Worm (Caenorhabditis elegans) whole organism, midembryonic: ENCODE results near the gene T14G8.3.

Experiments
- T22C8.4 ChIP-seq: fragments of 200-800 bp; sonication (Bioruptor generic); IDR thresholded peaks from 2 replicates; pipeline ENCODE4 v1.3.6; 2022; ENCODE audit warnings: missing genetic modification characterization, missing compliant biosample characterization
- cog-1 ChIP-seq: sonication (generic microtip); optimal IDR thresholded peaks from 2 replicates; lab custom pipeline; 2016; ENCODE audit warnings: missing genetic modification characterization, missing compliant biosample characterization
- flt-1 ChIP-seq: fragments of 200-800 bp; sonication (Bioruptor generic); IDR thresholded peaks from 2 replicates; pipeline ENCODE4 v1.3.6; 2022; ENCODE audit warnings: missing genetic modification characterization, missing compliant biosample characterization
- klf-2 ChIP-seq: fragments of 200-800 bp; sonication (Bioruptor generic); conservative IDR thresholded peaks from 2 replicates; pipeline ENCODE4 v1.3.6; 2022; ENCODE audit warnings: missing genetic modification reagents, missing genetic modification characterization, missing compliant biosample characterization
- med-1 ChIP-seq: sonication (generic microtip); optimal IDR thresholded peaks from 2 replicates; lab custom pipeline; 2017; ENCODE audit warnings: missing genetic modification characterization, mild to moderate bottlenecking, missing compliant biosample characterization, antibody characterized with exemption, missing genetic modification reagents; ENCODE audit not compliant: insufficient read depth
- ref-1 ChIP-seq: fragments of 200-800 bp; sonication (Bioruptor generic); conservative IDR thresholded peaks from 2 replicates; pipeline ENCODE4 v1.3.6; 2022; ENCODE audit warnings: missing genetic modification reagents, missing genetic modification characterization, missing compliant biosample characterization
- tab-1 ChIP-seq: fragments of 200-800 bp; sonication (Bioruptor generic); IDR thresholded peaks from 2 replicates; pipeline ENCODE4 v1.3.6; 2022; ENCODE audit warnings: missing genetic modification characterization, missing compliant biosample characterization
- ztf-23 ChIP-seq: fragments of 200-800 bp; sonication (Bioruptor generic); IDR thresholded peaks from 2 replicates; pipeline ENCODE4 v1.3.6; 2022; ENCODE audit warnings: missing genetic modification reagents, missing genetic modification characterization, missing compliant biosample characterization
- ztf-29 ChIP-seq: fragments of 200-800 bp; sonication (Bioruptor generic); IDR thresholded peaks from 2 replicates; pipeline ENCODE4 v1.3.6; 2022; ENCODE audit warnings: missing genetic modification reagents, missing genetic modification characterization, missing compliant biosample characterization

The T14G8.3 gene

ce11 chrX:12908715-12909114 lies 47.7 kb downstream of the T14G8.3 start:
- TF ChIP-seq ztf-23 (GFP tag; lab: Robert Waterston, UW), result no peak
- TF ChIP-seq klf-2 (GFP tag; lab: Robert Waterston, UW), result no peak
- TF ChIP-seq med-1 (GFP tag; lab: Kevin White, UChicago), result no peak
- TF ChIP-seq cog-1 (tag; lab: Kevin White, UChicago), result no peak
- TF ChIP-seq T22C8.4 (GFP tag; lab: Robert Waterston, UW), result no peak
- no peak for TF ChIP-seq ref-1 (GFP tag; lab: Robert Waterston, UW)
- no peak for TF ChIP-seq flt-1
- TF ChIP-seq ztf-29 (GFP tag; lab: Robert Waterston, UW), result no peak
- no peak for TF ChIP-seq tab-1 (GFP tag; lab: Robert Waterston, UW)

ce11 chrX:12909910-12910309 lies 48.9 kb downstream of the T14G8.3 start:
- TF ChIP-seq flt-1, result no peak
- TF ChIP-seq ztf-29 (GFP tag; lab: Robert Waterston, UW), result no peak
- no peak for TF ChIP-seq ref-1 (GFP tag; lab: Robert Waterston, UW)
- TF ChIP-seq ztf-23 (GFP tag; lab: Robert Waterston, UW), result no peak
- TF ChIP-seq klf-2 (GFP tag; lab: Robert Waterston, UW), result no peak
- TF ChIP-seq tab-1 (GFP tag; lab: Robert Waterston, UW), result no peak
- TF ChIP-seq T22C8.4 (GFP tag; lab: Robert Waterston, UW), result no peak
- TF ChIP-seq cog-1 (tag; lab: Kevin White, UChicago), result no peak
- no peak for TF ChIP-seq med-1 (GFP tag; lab: Kevin White, UChicago)

DNA sequence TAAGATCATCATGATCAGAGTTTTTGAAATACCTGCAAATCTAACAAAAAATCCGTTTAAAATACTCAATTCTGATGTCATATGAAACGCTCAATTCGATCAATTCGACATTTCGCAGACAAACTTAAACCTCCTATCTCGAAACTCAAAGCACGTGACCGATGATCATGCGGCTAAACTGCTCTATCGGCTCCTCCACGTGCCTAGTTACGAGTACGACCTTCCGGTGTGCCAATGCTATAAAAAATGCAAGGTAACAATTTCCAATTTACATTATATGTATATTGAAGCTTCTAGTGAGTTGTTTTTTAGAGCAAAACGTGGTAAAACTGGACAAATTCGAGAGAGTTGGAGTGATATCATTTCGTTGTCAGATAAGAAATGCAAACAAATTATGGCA lies 50.2 kb downstream of the T14G8.3 start:
- TF ChIP-seq klf-2 (GFP tag; lab: Robert Waterston, UW) (no peak), T22C8.4 (GFP tag; lab: Robert Waterston, UW) (no peak), ztf-29 (GFP tag; lab: Robert Waterston, UW) (no peak), tab-1 (GFP tag; lab: Robert Waterston, UW) (no peak), med-1 (GFP tag; lab: Kevin White, UChicago) (no peak), ref-1 (GFP tag; lab: Robert Waterston, UW) (no peak), cog-1 (tag; lab: Kevin White, UChicago) (no peak), flt-1 (no peak), ztf-23 (GFP tag; lab: Robert Waterston, UW) (no peak)

DNA sequence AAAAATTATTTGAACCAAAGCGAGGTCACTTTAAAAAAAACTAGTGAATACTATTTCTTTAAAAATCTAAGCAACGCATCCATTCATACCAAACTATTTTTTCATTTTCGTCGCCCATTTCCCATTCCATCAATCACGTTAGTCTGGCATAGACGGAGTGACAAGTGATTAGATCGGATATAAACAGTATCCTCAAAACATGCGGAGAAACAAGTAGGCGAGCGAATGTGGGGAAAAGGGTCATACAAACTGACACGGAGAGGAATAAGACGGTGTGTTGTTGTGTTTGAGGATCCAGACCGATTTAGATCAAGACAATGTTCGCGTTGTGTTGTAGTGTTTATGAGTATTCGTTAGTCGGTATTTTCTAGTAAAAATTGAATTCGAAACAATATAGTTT lies 51.4 kb downstream of the T14G8.3 start:
- TF ChIP-seq cog-1 (tag; lab: Kevin White, UChicago), result no peak
- TF ChIP-seq med-1 (GFP tag; lab: Kevin White, UChicago), result no peak
- TF ChIP-seq T22C8.4 (GFP tag; lab: Robert Waterston, UW), result no peak
- no peak for TF ChIP-seq ref-1 (GFP tag; lab: Robert Waterston, UW)
- TF ChIP-seq flt-1, result no peak

ce11 chrX:12913398-12914071 lies 52.5 kb downstream of the T14G8.3 start:
- TF ChIP-seq med-1 (GFP tag; lab: Kevin White, UChicago), result no peak
- TF ChIP-seq klf-2 (GFP tag; lab: Robert Waterston, UW), result no peak
- no peak for TF ChIP-seq T22C8.4 (GFP tag; lab: Robert Waterston, UW)
- no peak for TF ChIP-seq tab-1 (GFP tag; lab: Robert Waterston, UW)
- TF ChIP-seq cog-1 (tag; lab: Kevin White, UChicago), result no peak
- TF ChIP-seq ztf-23 (GFP tag; lab: Robert Waterston, UW), result no peak
- TF ChIP-seq flt-1, result no peak
- no peak for TF ChIP-seq ztf-29 (GFP tag; lab: Robert Waterston, UW)
- TF ChIP-seq ref-1 (GFP tag; lab: Robert Waterston, UW), result no peak

ce11 chrX:12914209-12914608 lies 53.2 kb downstream of the T14G8.3 start:
- TF ChIP-seq ref-1 (GFP tag; lab: Robert Waterston, UW) (no peak), T22C8.4 (GFP tag; lab: Robert Waterston, UW) (no peak), tab-1 (GFP tag; lab: Robert Waterston, UW) (no peak), klf-2 (GFP tag; lab: Robert Waterston, UW) (no peak), cog-1 (tag; lab: Kevin White, UChicago) (no peak)

DNA sequence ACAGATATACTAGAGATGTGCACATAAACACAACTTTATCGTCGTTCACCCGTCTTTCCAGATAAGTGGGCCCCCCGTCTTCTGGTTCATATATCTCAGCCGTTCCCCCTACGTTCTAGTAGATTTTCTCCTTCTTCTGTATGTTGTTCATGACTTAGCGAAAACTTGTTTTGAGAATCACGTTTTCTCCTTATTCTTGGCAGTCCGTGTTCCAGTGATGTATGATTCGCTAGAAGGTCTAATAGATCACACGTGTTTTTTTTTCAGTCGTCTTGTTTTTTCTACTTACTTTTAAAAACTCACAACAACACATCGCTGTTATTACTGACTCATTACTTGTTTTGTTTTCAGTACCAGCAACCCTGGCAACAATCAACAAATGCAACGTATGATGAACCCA lies 54.0 kb downstream of the T14G8.3 start:
- TF ChIP-seq tab-1 (GFP tag; lab: Robert Waterston, UW) (no peak), ztf-23 (GFP tag; lab: Robert Waterston, UW) (no peak), ztf-29 (GFP tag; lab: Robert Waterston, UW) (no peak), T22C8.4 (GFP tag; lab: Robert Waterston, UW) (no peak)

DNA sequence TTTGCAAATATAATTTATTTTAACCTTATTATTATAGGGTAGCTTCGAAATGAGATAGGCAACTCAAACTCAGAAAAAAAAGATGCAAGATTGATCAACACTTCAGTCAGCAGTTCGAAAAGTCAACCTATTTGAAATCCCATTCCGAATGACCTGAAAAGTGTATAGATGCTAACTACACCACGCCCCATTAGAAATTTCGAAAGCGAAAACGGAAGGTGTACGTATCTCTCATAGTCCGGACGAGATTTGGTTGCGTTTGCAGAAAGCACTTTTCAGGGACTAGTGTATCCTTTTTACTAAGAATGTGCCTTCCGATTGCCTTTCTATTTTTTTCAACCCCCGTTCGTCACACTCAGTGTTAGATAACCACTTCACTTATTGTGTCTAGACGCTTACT lies 54.7 kb downstream of the T14G8.3 start:
- no peak for TF ChIP-seq ztf-23 (GFP tag; lab: Robert Waterston, UW)
- no peak for TF ChIP-seq tab-1 (GFP tag; lab: Robert Waterston, UW)
- TF ChIP-seq med-1 (GFP tag; lab: Kevin White, UChicago), result no peak
- TF ChIP-seq T22C8.4 (GFP tag; lab: Robert Waterston, UW), result no peak
- no peak for TF ChIP-seq ref-1 (GFP tag; lab: Robert Waterston, UW)
- TF ChIP-seq flt-1, result no peak
- no peak for TF ChIP-seq klf-2 (GFP tag; lab: Robert Waterston, UW)
- TF ChIP-seq ztf-29 (GFP tag; lab: Robert Waterston, UW), result no peak
- no peak for TF ChIP-seq cog-1 (tag; lab: Kevin White, UChicago)

- no peak for TF ChIP-seq ztf-23 (GFP tag; lab: Robert Waterston, UW)
- no peak for TF ChIP-seq tab-1 (GFP tag; lab: Robert Waterston, UW)
- no peak for TF ChIP-seq med-1 (GFP tag; lab: Kevin White, UChicago)
Measured at ce11 chrX:12916418-12916817, 55.4 kb downstream of the T14G8.3 start.
